Worm (Caenorhabditis elegans) whole organism, midembryonic: ENCODE measurements around the gene aqp-6.

ENCODE experiments used
- T22C8.4 ChIP-seq: fragments of 200-800 bp; sonication (Bioruptor generic); IDR thresholded peaks from 2 replicates; pipeline ENCODE4 v1.3.6; 2022; ENCODE audit warnings: missing genetic modification characterization, missing compliant biosample characterization
- ref-1 ChIP-seq: fragments of 200-800 bp; sonication (Bioruptor generic); conservative IDR thresholded peaks from 2 replicates; pipeline ENCODE4 v1.3.6; 2022; ENCODE audit warnings: missing genetic modification reagents, missing genetic modification characterization, missing compliant biosample characterization
- ztf-23 ChIP-seq: fragments of 200-800 bp; sonication (Bioruptor generic); IDR thresholded peaks from 2 replicates; pipeline ENCODE4 v1.3.6; 2022; ENCODE audit warnings: missing genetic modification reagents, missing genetic modification characterization, missing compliant biosample characterization

ce11 chrV:10695181-10695580, 46.9 kb downstream of the aqp-6 start, which contains the start of gene C05A2.4:
- TF ChIP-seq T22C8.4 (GFP tag; lab: Robert Waterston, UW) (no peak), ztf-23 (no peak), ref-1 (GFP tag; lab: Robert Waterston, UW) (no peak)
